Fruit fly (Drosophila melanogaster) whole organism, adult: ENCODE data around the gene CG13012.
A peak's percentile ranks its signal among the peaks of the same experiment; 100 is the strongest.

Source experiments
- CG11617 ChIP-seq: fragments of 200-800 bp; sonication (Bioruptor generic); optimal IDR thresholded peaks from 2 replicates; lab custom pipeline; 2017; ENCODE audit warnings: mild to moderate bottlenecking, missing biosample characterization, missing genetic modification reagents, missing genetic modification characterization
- CG12768 ChIP-seq: fragments of 200-800 bp; sonication (Bioruptor generic); optimal IDR thresholded peaks from 2 replicates; lab custom pipeline; 2017; ENCODE audit warnings: missing biosample characterization, missing genetic modification characterization, mild to moderate bottlenecking, moderate library complexity, missing genetic modification reagents
- CG14711 ChIP-seq: fragments of 200-800 bp; sonication (Bioruptor generic); optimal IDR thresholded peaks from 2 replicates; lab custom pipeline; 2018; ENCODE audit warnings: missing biosample characterization, mild to moderate bottlenecking, missing genetic modification characterization, moderate library complexity
- CG1620 ChIP-seq: fragments of 200-800 bp; sonication (Bioruptor generic); optimal IDR thresholded peaks from 2 replicates; lab custom pipeline; 2016; ENCODE audit warnings: missing biosample characterization, missing genetic modification characterization
- CG33017 ChIP-seq: fragments of 200-800 bp; sonication (Bioruptor generic); optimal IDR thresholded peaks from 2 replicates; lab custom pipeline; 2018; ENCODE audit warnings: missing biosample characterization, mild to moderate bottlenecking, missing genetic modification characterization, moderate library complexity
- CG5204 ChIP-seq: fragments of 200-800 bp; sonication (Bioruptor generic); optimal IDR thresholded peaks from 2 replicates; lab custom pipeline; 2016; ENCODE audit warnings: missing biosample characterization, missing genetic modification characterization
- CG7045 ChIP-seq: fragments of 200-800 bp; sonication (Bioruptor generic); optimal IDR thresholded peaks from 2 replicates; lab custom pipeline; 2017; ENCODE audit warnings: missing biosample characterization, mild to moderate bottlenecking, missing genetic modification characterization
- CG7101 ChIP-seq: fragments of 200-800 bp; sonication (Bioruptor generic); optimal IDR thresholded peaks from 2 replicates; lab custom pipeline; 2018; ENCODE audit warnings: missing biosample characterization, mild to moderate bottlenecking, missing genetic modification characterization, moderate library complexity
- Crg-1 ChIP-seq: fragments of 200-800 bp; sonication (Bioruptor generic); optimal IDR thresholded peaks from 2 replicates; lab custom pipeline; 2016; ENCODE audit warnings: missing biosample characterization, missing genetic modification characterization
- Hr96 ChIP-seq: fragments of 200-800 bp; sonication (Bioruptor generic); optimal IDR thresholded peaks from 2 replicates; lab custom pipeline; 2016; ENCODE audit warnings: missing biosample characterization, missing genetic modification characterization
- Mnt ChIP-seq: fragments of 200-800 bp; sonication (Bioruptor generic); optimal IDR thresholded peaks from 2 replicates; lab custom pipeline; 2016; ENCODE audit warnings: missing biosample characterization, mild to moderate bottlenecking, missing genetic modification characterization
- bab1 ChIP-seq: fragments of 200-800 bp; sonication (Bioruptor generic); optimal IDR thresholded peaks from 3 replicates; lab custom pipeline; 2019; ENCODE audit warnings: missing biosample characterization, mild to moderate bottlenecking, missing genetic modification characterization, moderate library complexity
- cic ChIP-seq: fragments of 200-800 bp; sonication (Bioruptor generic); optimal IDR thresholded peaks from 2 replicates; lab custom pipeline; 2017; ENCODE audit warnings: missing biosample characterization, mild to moderate bottlenecking, missing genetic modification characterization, moderate library complexity
- cnc ChIP-seq, 2 experiments: fragments of >200 bp; optimal IDR thresholded peaks; 2 replicates each; lab custom pipeline; 2017
- kay ChIP-seq: fragments of 200-800 bp; sonication (Bioruptor generic); peaks from one replicate; lab custom pipeline; 2016; ENCODE audit warnings: missing biosample characterization, missing genetic modification characterization, borderline replicate concordance
- ovo ChIP-seq: fragments of 200-800 bp; sonication (Bioruptor generic); optimal IDR thresholded peaks from 2 replicates; lab custom pipeline; 2016; ENCODE audit warnings: missing biosample characterization, missing genetic modification characterization
- pad ChIP-seq: fragments of 200-800 bp; sonication (Bioruptor generic); optimal IDR thresholded peaks from 3 replicates; lab custom pipeline; 2017; ENCODE audit warnings: missing biosample characterization, missing genetic modification characterization, mild to moderate bottlenecking, moderate library complexity, missing genetic modification reagents
- tj ChIP-seq: fragments of 200-800 bp; sonication (Bioruptor generic); optimal IDR thresholded peaks from 3 replicates; lab custom pipeline; 2017; ENCODE audit warnings: missing biosample characterization, mild to moderate bottlenecking, missing genetic modification characterization, moderate library complexity
- toe ChIP-seq: fragments of 200-800 bp; sonication (Bioruptor generic); optimal IDR thresholded peaks from 2 replicates; lab custom pipeline; 2016; ENCODE audit warnings: missing biosample characterization, missing genetic modification characterization

Gene CG13012

DNA sequence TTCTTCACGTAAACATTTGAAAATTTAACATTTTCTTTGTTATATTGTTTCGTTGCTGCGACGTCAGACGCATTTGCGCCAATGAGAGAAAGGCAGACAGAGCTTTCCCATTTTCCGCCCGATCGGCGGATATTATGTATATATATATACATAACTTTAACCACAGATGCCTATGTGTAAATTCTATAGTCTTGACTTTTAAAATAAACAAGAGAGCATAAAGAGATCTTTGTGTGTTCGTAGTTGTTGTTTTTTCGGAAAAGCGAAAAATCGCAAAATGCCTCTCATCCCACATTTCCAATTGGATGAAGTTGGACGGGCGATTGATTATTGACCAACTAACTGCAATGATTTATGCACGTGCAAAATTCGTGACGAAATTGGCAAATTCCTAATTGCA, at the start of gene CG13012:
Gene CG13012, minus strand, starts transcription at position 101 of the 400 bp plus-strand sequence.
- TF ChIP-seq CG7045 (no peak), CG11617 (no peak)

- TF ChIP-seq CG33017 (tag; lab: Kevin White, UChicago), result no peak
- no peak for TF ChIP-seq Crg-1 (GFP tag; lab: Kevin White, UChicago)
- TF ChIP-seq tj (GFP tag; lab: Kevin White, UChicago), result peak; percentile 93
- TF ChIP-seq bab1, result peak; percentile 3
These were observed 48.0 kb upstream of the CG13012 start for dm6 chrX:16724544-16724943.

dm6 chrX:16723203-16724173, 46.9 kb upstream of the CG13012 start:
- TF ChIP-seq CG7101 (tag; lab: Kevin White, UChicago) (peak; percentile 52), tj (GFP tag; lab: Kevin White, UChicago) (no peak), Hr96 (GFP tag; lab: Kevin White, UChicago) (no peak), CG33017 (tag; lab: Kevin White, UChicago) (peak; percentile 22), Crg-1 (GFP tag; lab: Kevin White, UChicago) (no peak), toe (GFP tag; lab: Kevin White, UChicago) (peak; percentile 5), CG1620 (GFP tag; lab: Kevin White, UChicago) (no peak), CG5204 (peak; percentile 21), CG11617 (peak; percentile 32), pad (GFP tag; lab: Kevin White, UChicago) (peak; percentile 63), bab1 (peak; percentile 43)

DNA sequence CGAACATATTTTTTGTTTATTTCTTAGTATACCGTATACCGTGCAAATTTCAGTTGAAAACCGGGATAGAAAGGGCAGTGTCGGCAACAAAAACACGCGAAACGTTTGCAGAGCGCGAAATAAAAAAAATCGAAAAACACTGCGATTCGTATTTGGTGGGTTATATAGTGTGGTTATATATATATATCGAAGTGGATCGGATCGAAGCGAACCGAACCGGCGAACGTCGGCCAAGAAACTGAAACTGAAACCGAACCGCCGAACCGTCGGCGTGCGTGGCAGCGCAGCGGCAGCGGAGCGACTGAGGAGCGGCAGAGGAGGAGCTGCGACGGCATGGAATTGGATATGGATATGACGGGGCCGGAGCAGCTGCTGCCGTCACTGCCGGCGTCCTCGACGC, 44.6 kb upstream of the CG13012 start, which contains the start of the genes CG32572 and CG34325:
Gene CG32572, plus strand, starts transcription at position 16 of the 400 bp plus-strand sequence.
Gene CG34325, minus strand, starts transcription at position 244 of the 400 bp plus-strand sequence.
- TF ChIP-seq CG1620 (GFP tag; lab: Kevin White, UChicago) (no peak), bab1 (peak; percentile 1), tj (GFP tag; lab: Kevin White, UChicago) (peak; percentile 74)

- TF ChIP-seq cic (peak; percentile 37), CG33017 (tag; lab: Kevin White, UChicago) (peak; percentile 5), tj (GFP tag; lab: Kevin White, UChicago) (peak; percentile 98), kay (no peak)
These were observed 41.7 kb upstream of the CG13012 start for dm6 chrX:16718169-16718723.

DNA sequence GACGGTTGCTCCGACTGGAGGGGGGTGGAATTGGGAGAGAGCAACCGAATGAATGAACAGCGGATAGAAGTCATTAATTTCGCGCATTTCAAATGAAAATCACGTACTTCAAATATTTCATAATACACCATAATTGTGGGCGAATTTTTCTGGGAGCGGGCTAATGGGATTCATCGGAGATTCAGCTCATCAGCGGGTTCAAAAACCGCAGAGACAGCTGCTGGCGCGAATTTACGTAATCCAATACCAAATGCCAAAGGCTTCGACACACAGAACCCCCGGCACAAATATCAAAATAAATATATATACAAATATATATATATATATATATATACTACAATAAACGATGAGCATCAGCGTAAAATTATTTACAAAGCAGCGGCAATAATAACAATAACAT, 40.1 kb upstream of the CG13012 start:
- TF ChIP-seq toe (GFP tag; lab: Kevin White, UChicago) (no peak), CG1620 (GFP tag; lab: Kevin White, UChicago) (no peak), CG5204 (no peak), CG14711 (tag; lab: Kevin White, UChicago) (no peak), ovo (GFP tag; lab: Kevin White, UChicago) (no peak)

- no peak for TF ChIP-seq Hr96 (GFP tag; lab: Kevin White, UChicago)
- no peak for TF ChIP-seq CG7101 (tag; lab: Kevin White, UChicago)
- no peak for TF ChIP-seq toe (GFP tag; lab: Kevin White, UChicago)
- no peak for TF ChIP-seq bab1
- no peak for TF ChIP-seq cnc (optimal IDR thresholded peaks at IDR 0.05; lab: Kevin White, UChicago)
- no peak for TF ChIP-seq CG14711 (tag; lab: Kevin White, UChicago)
- TF ChIP-seq kay, result no peak
- no peak for TF ChIP-seq CG12768 (GFP tag; lab: Kevin White, UChicago)
- no peak for TF ChIP-seq CG7045
- TF ChIP-seq Mnt (GFP tag; lab: Kevin White, UChicago), result no peak
- no peak for TF ChIP-seq CG5204
- no peak for TF ChIP-seq tj (GFP tag; lab: Kevin White, UChicago)
- no peak for TF ChIP-seq CG33017 (tag; lab: Kevin White, UChicago)
These were observed 34.5 kb upstream of the CG13012 start, which contains the start of gene CG13008 for dm6 chrX:16711003-16711402. TSS of gene CG13008 (plus strand) at chrX:16711303.

- TF ChIP-seq CG5204 (no peak), CG7045 (no peak)
These were observed 30.2 kb upstream of the CG13012 start, which contains the start of gene CG9672 for dm6 chrX:16706774-16707173. TSS of gene CG9672 (minus strand) at chrX:16706874.
